Worm (Caenorhabditis elegans) whole organism, L2 larva: ENCODE data around the gene F14D2.11.

Experiments used
- C34F6.9 ChIP-seq: fragments of 150-350 bp; optimal IDR thresholded peaks from 2 replicates; lab custom pipeline; 2014; ENCODE audit warnings: missing biosample characterization, missing genetic modification characterization
- F13H6.1 ChIP-seq: sonication (generic microtip); optimal IDR thresholded peaks from 2 replicates; lab custom pipeline; 2016; ENCODE audit warnings: missing genetic modification characterization, missing compliant biosample characterization
- ZK546.5 ChIP-seq: sonication (generic microtip); optimal IDR thresholded peaks from 2 replicates; lab custom pipeline; 2017; ENCODE audit warnings: missing biosample characterization, missing genetic modification characterization
- alr-1 ChIP-seq: fragments of 150-350 bp; optimal IDR thresholded peaks from 2 replicates; lab custom pipeline; 2014; ENCODE audit warnings: missing biosample characterization, missing genetic modification characterization
- aly-2 ChIP-seq: fragments of 150-350 bp; optimal IDR thresholded peaks from 2 replicates; lab custom pipeline; 2014; ENCODE audit warnings: missing biosample characterization, missing genetic modification characterization
- ama-1 ChIP-seq: fragments of 150-350 bp; optimal IDR thresholded peaks from 2 replicates; lab custom pipeline; 2018; ENCODE audit warnings: inconsistent platforms
- blmp-1 ChIP-seq: sonication (generic microtip); optimal IDR thresholded peaks from 2 replicates; lab custom pipeline; 2017; ENCODE audit warnings: missing genetic modification characterization, mild to moderate bottlenecking, missing compliant biosample characterization, antibody characterized with exemption, moderate library complexity; ENCODE audit not compliant: insufficient read depth
- ceh-16 ChIP-seq: fragments of 150-350 bp; optimal IDR thresholded peaks from 2 replicates; lab custom pipeline; 2014; ENCODE audit warnings: missing biosample characterization, missing genetic modification characterization
- ceh-82 ChIP-seq: fragments of 150-350 bp; optimal IDR thresholded peaks from 2 replicates; lab custom pipeline; 2014; ENCODE audit warnings: missing biosample characterization, missing genetic modification characterization
- crh-2 ChIP-seq: sonication (generic microtip); optimal IDR thresholded peaks from 2 replicates; lab custom pipeline; 2017; ENCODE audit warnings: missing biosample characterization, missing genetic modification characterization
- dmd-4 ChIP-seq: sonication (generic microtip); optimal IDR thresholded peaks from 2 replicates; lab custom pipeline; 2017; ENCODE audit warnings: missing biosample characterization, missing genetic modification characterization
- egl-27 ChIP-seq: sonication (generic microtip); optimal IDR thresholded peaks from 3 replicates; lab custom pipeline; 2017; ENCODE audit warnings: missing biosample characterization, missing genetic modification reagents, missing genetic modification characterization
- elt-1 ChIP-seq: fragments of 150-350 bp; optimal IDR thresholded peaks from 2 replicates; lab custom pipeline; 2014; ENCODE audit warnings: missing biosample characterization, missing genetic modification characterization
- elt-3 ChIP-seq: sonication (generic microtip); optimal IDR thresholded peaks from 2 replicates; lab custom pipeline; 2017; ENCODE audit warnings: missing biosample characterization, missing genetic modification characterization
- fos-1 ChIP-seq: fragments of 150-350 bp; optimal IDR thresholded peaks from 2 replicates; lab custom pipeline; 2014; ENCODE audit warnings: missing biosample characterization, missing genetic modification characterization
- lin-11 ChIP-seq: fragments of 150-350 bp; sonication (generic microtip); optimal IDR thresholded peaks from 2 replicates; lab custom pipeline; 2014; ENCODE audit warnings: missing biosample characterization, missing genetic modification characterization, inconsistent platforms, mixed read lengths
- lin-13 ChIP-seq: fragments of 150-350 bp; optimal IDR thresholded peaks from 2 replicates; lab custom pipeline; 2014; ENCODE audit warnings: missing biosample characterization, missing genetic modification reagents, missing genetic modification characterization
- lin-39 ChIP-seq: fragments of 150-350 bp; optimal IDR thresholded peaks from 2 replicates; lab custom pipeline; 2014; ENCODE audit warnings: missing biosample characterization, missing genetic modification reagents, missing genetic modification characterization
- lsy-2 ChIP-seq, 2 experiments: fragments of 150-350 bp in 1 of 2; sonication (generic microtip) in 1 of 2; optimal IDR thresholded peaks; 2 replicates each; lab custom pipeline; 2014 to 2017; ENCODE audit warnings: missing biosample characterization in 2 of 2, missing genetic modification characterization in 2 of 2
- mab-5 ChIP-seq: fragments of 150-350 bp; optimal IDR thresholded peaks from 2 replicates; lab custom pipeline; 2014; ENCODE audit warnings: missing biosample characterization, missing genetic modification characterization
- mdl-1 ChIP-seq, 2 experiments: fragments of 150-350 bp in 1 of 2; sonication (generic microtip) in 1 of 2; optimal IDR thresholded peaks; 2 replicates each; lab custom pipeline; 2017; ENCODE audit warnings: missing biosample characterization in 2 of 2, missing genetic modification characterization in 2 of 2
- nhr-11 ChIP-seq: fragments of 150-350 bp; optimal IDR thresholded peaks from 2 replicates; lab custom pipeline; 2014; ENCODE audit warnings: missing biosample characterization, missing genetic modification characterization
- nhr-12 ChIP-seq: fragments of 150-350 bp; optimal IDR thresholded peaks from 2 replicates; lab custom pipeline; 2014; ENCODE audit warnings: missing biosample characterization, missing genetic modification characterization
- nhr-129 ChIP-seq: fragments of 150-350 bp; optimal IDR thresholded peaks from 2 replicates; lab custom pipeline; 2014; ENCODE audit warnings: missing biosample characterization, missing genetic modification characterization
- nhr-21 ChIP-seq: fragments of 150-350 bp; optimal IDR thresholded peaks from 2 replicates; lab custom pipeline; 2014; ENCODE audit warnings: missing biosample characterization, missing genetic modification characterization
- nhr-23 ChIP-seq: fragments of 150-350 bp; optimal IDR thresholded peaks from 2 replicates; lab custom pipeline; 2014; ENCODE audit warnings: missing biosample characterization, missing genetic modification reagents, missing genetic modification characterization
- nhr-237 ChIP-seq: fragments of 150-350 bp; optimal IDR thresholded peaks from 2 replicates; lab custom pipeline; 2014; ENCODE audit warnings: missing biosample characterization, missing genetic modification characterization
- nhr-25 ChIP-seq: fragments of 150-350 bp; sonication (generic microtip); optimal IDR thresholded peaks from 3 replicates; lab custom pipeline; 2014; ENCODE audit warnings: missing biosample characterization, missing genetic modification characterization
- nhr-6 ChIP-seq: fragments of 150-350 bp; optimal IDR thresholded peaks from 2 replicates; lab custom pipeline; 2014; ENCODE audit warnings: missing biosample characterization, missing genetic modification characterization
- nhr-77 ChIP-seq: fragments of 150-350 bp; optimal IDR thresholded peaks from 2 replicates; lab custom pipeline; 2014; ENCODE audit warnings: missing biosample characterization, missing genetic modification characterization
- peb-1 ChIP-seq: fragments of 150-350 bp; optimal IDR thresholded peaks from 2 replicates; lab custom pipeline; 2014; ENCODE audit warnings: missing biosample characterization, missing genetic modification characterization
- sem-4 ChIP-seq: fragments of 150-350 bp; optimal IDR thresholded peaks from 2 replicates; lab custom pipeline; 2014; ENCODE audit warnings: missing biosample characterization, missing genetic modification reagents, missing genetic modification characterization
- skn-1 ChIP-seq: sonication (generic microtip); optimal IDR thresholded peaks from 2 replicates; lab custom pipeline; 2017; ENCODE audit warnings: missing biosample characterization, missing genetic modification characterization
- sma-3 ChIP-seq: sonication (generic microtip); optimal IDR thresholded peaks from 2 replicates; lab custom pipeline; 2016; ENCODE audit warnings: missing genetic modification reagents, missing genetic modification characterization, missing compliant biosample characterization
- snpc-4 ChIP-seq: fragments of 150-350 bp; optimal IDR thresholded peaks from 2 replicates; lab custom pipeline; 2014; ENCODE audit warnings: missing biosample characterization, missing genetic modification characterization
- unc-39 ChIP-seq: fragments of 150-350 bp; optimal IDR thresholded peaks from 2 replicates; lab custom pipeline; 2014; ENCODE audit warnings: missing biosample characterization, missing genetic modification characterization
- unc-55 ChIP-seq: fragments of 150-350 bp; sonication (generic microtip); optimal IDR thresholded peaks from 3 replicates; lab custom pipeline; 2014; ENCODE audit warnings: missing biosample characterization, missing genetic modification reagents, missing genetic modification characterization
- unc-62 ChIP-seq: fragments of 150-350 bp; optimal IDR thresholded peaks from 2 replicates; lab custom pipeline; 2014; ENCODE audit warnings: missing biosample characterization, missing genetic modification reagents, missing genetic modification characterization
- zag-1 ChIP-seq: fragments of 150-350 bp; optimal IDR thresholded peaks from 2 replicates; lab custom pipeline; 2014; ENCODE audit warnings: missing biosample characterization, missing genetic modification characterization
- ztf-1 ChIP-seq: fragments of 200-800 bp; sonication (Bioruptor generic); conservative IDR thresholded peaks from 2 replicates; pipeline ENCODE4 v1.3.6; 2022; ENCODE audit warnings: missing genetic modification characterization, missing compliant biosample characterization
- ztf-11 ChIP-seq: sonication (generic microtip); optimal IDR thresholded peaks from 2 replicates; lab custom pipeline; 2017; ENCODE audit warnings: missing biosample characterization, missing genetic modification characterization
- ztf-4 ChIP-seq: fragments of 150-350 bp; optimal IDR thresholded peaks from 2 replicates; lab custom pipeline; 2014; ENCODE audit warnings: missing biosample characterization, missing genetic modification characterization

F14D2.11 gene

ce11 chrII:3341989-3342388 lies at the start of gene F14D2.11:
Gene F14D2.11 (minus strand): TSS chrII:3342089.
- no peak for TF ChIP-seq lin-11 (tag; lab: Kevin White, UChicago)
- TF ChIP-seq mab-5 (tag; lab: Kevin White, UChicago), result no peak
- TF ChIP-seq lin-39 (tag; lab: Kevin White, UChicago), result no peak
- no peak for TF ChIP-seq nhr-23 (tag; lab: Kevin White, UChicago)
- TF ChIP-seq nhr-237 (tag; lab: Kevin White, UChicago), result no peak
- TF ChIP-seq nhr-129 (tag; lab: Kevin White, UChicago), result no peak
- no peak for TF ChIP-seq F13H6.1
- no peak for TF ChIP-seq ztf-4 (tag; lab: Kevin White, UChicago)
- no peak for TF ChIP-seq nhr-6
- TF ChIP-seq lsy-2 (tag; optimal IDR thresholded peaks at IDR 0.05; lab: Kevin White, UChicago), result no peak

DNA sequence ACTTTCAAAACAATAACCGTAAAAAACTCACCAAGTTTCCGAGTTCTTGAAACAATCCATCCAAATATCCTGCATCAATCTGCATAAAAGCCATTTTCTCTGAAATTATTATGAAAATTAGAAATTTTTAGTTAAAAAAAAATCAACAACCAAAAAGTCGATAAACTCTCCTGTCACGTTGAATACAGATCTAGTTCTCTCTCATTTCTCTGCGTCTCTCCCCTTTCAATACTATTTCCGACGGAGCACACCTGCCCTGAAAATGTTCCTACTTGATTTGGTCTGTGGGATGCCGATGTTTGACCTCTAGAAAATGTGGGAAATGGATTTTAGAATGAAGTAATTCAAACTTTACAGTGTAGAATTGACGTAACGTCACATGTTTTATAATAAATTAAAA lies 45.6 kb upstream of the F14D2.11 start, which contains the start of gene T06D4.6:
TSS of gene T06D4.6 (minus strand) at position 101 of the 400 bp plus-strand sequence.
- no peak for TF ChIP-seq alr-1 (tag; lab: Kevin White, UChicago)
- TF ChIP-seq ztf-11 (tag; lab: Kevin White, UChicago), result no peak
- no peak for TF ChIP-seq lin-13 (GFP tag; lab: Kevin White, UChicago)
- TF ChIP-seq nhr-129 (tag; lab: Kevin White, UChicago), result no peak
- no peak for TF ChIP-seq blmp-1 (tag; lab: Kevin White, UChicago)
- TF ChIP-seq mdl-1 (tag; optimal IDR thresholded peaks at IDR 0.05; lab: Kevin White, UChicago), result no peak

ce11 chrII:3385736-3386135 lies 43.8 kb upstream of the F14D2.11 start, which contains the start of gene T06D4.2:
Gene T06D4.2 (minus strand): TSS chrII:3385905.
- TF ChIP-seq skn-1 (tag; lab: Kevin White, UChicago) (no peak), nhr-77 (tag; lab: Kevin White, UChicago) (no peak), blmp-1 (tag; lab: Kevin White, UChicago) (no peak), C34F6.9 (tag; lab: Kevin White, UChicago) (no peak), mab-5 (tag; lab: Kevin White, UChicago) (no peak), ztf-1 (GFP tag; lab: Robert Waterston, UW) (no peak), sem-4 (tag; lab: Kevin White, UChicago) (no peak), ztf-4 (tag; lab: Kevin White, UChicago) (no peak), peb-1 (tag; lab: Kevin White, UChicago) (no peak), ama-1 (no peak), ceh-16 (tag; lab: Kevin White, UChicago) (no peak), lsy-2 (tag; optimal IDR thresholded peaks at IDR 0.05; lab: Kevin White, UChicago) (no peak), crh-2 (tag; lab: Kevin White, UChicago) (no peak), fos-1 (tag; lab: Kevin White, UChicago) (no peak), nhr-21 (tag; lab: Kevin White, UChicago) (no peak), aly-2 (no peak), ceh-82 (tag; lab: Kevin White, UChicago) (no peak)

DNA sequence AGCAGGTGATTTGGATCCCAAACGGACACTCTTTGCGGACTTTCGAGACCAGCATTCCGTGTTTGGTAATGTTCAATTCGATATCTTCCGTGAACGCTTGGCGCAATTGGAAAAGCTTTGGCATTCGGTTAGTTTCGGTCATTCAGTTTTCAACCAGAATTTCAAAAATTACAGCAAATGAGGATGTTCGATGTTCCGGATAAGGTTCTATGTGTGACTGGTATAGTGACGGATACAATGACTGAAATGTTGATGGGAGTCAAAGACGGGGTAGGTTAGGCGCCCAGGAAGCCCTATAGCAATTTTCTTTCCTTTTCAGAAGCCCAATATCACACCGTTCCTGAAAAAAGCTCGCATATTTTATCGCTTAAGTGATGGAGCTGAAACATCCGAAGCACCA lies 41.2 kb upstream of the F14D2.11 start:
- TF ChIP-seq snpc-4 (tag; lab: Kevin White, UChicago) (no peak), blmp-1 (tag; lab: Kevin White, UChicago) (no peak), dmd-4 (tag; lab: Kevin White, UChicago) (no peak), lin-39 (tag; lab: Kevin White, UChicago) (no peak), ztf-4 (tag; lab: Kevin White, UChicago) (no peak), elt-1 (tag; lab: Kevin White, UChicago) (no peak), C34F6.9 (tag; lab: Kevin White, UChicago) (no peak), nhr-11 (no peak), egl-27 (tag; lab: Kevin White, UChicago) (no peak), unc-55 (GFP tag; lab: Kevin White, UChicago) (no peak)
- TF ChIP-seq, all 48 proteins: peak for 0

DNA sequence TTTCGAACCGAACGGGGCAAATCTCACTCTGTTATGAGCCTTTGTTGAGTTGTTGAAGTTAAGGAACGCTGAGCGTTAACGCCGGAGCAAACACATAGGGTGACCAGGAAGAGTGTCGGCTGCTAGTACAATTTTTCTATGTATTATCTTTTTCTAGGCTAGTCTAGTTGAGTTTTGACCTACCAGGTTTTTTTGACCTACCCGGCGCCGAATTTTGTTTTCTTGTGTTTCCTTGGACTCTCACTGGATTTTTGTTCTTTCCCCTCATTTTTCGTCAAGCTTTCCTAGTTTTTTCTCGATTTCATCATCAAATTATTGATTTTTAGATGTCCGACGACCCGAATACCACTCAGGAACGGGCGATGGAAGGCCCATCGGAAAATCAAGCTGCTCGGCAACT lies 39.6 kb upstream of the F14D2.11 start, which contains the start of gene T06D4.1:
TSS of gene T06D4.1 (plus strand) at position 321 of the 400 bp plus-strand sequence.
- no peak for TF ChIP-seq nhr-23 (tag; lab: Kevin White, UChicago)
- TF ChIP-seq ZK546.5 (tag; lab: Kevin White, UChicago), result no peak
- TF ChIP-seq mdl-1 (tag; optimal IDR thresholded peaks at IDR 0.05; lab: Kevin White, UChicago), result no peak
- no peak for TF ChIP-seq nhr-25 (tag; lab: Kevin White, UChicago)
- TF ChIP-seq elt-3 (tag; lab: Kevin White, UChicago), result no peak
- TF ChIP-seq lsy-2 (tag; optimal IDR thresholded peaks at IDR 0.05; lab: Kevin White, UChicago), result no peak
- no peak for TF ChIP-seq nhr-12
- no peak for TF ChIP-seq unc-62
- no peak for TF ChIP-seq nhr-77 (tag; lab: Kevin White, UChicago)
- TF ChIP-seq aly-2, result no peak
- no peak for TF ChIP-seq skn-1 (tag; lab: Kevin White, UChicago)
- TF ChIP-seq C34F6.9 (tag; lab: Kevin White, UChicago), result no peak
- no peak for TF ChIP-seq unc-39 (tag; lab: Kevin White, UChicago)
- TF ChIP-seq nhr-6, result no peak
- TF ChIP-seq nhr-21 (tag; lab: Kevin White, UChicago), result no peak
- no peak for TF ChIP-seq ztf-1 (GFP tag; lab: Robert Waterston, UW)
- TF ChIP-seq ceh-82 (tag; lab: Kevin White, UChicago), result no peak
- no peak for TF ChIP-seq sma-3
- no peak for TF ChIP-seq elt-1 (tag; lab: Kevin White, UChicago)
- no peak for TF ChIP-seq zag-1 (tag; lab: Kevin White, UChicago)
- TF ChIP-seq, all 48 proteins: peak for 0
